Fruit fly (Drosophila melanogaster) whole organism, embryonic: ENCODE results near the gene Ptth.

Source experiments
- B-H1 ChIP-seq: fragments of 200-800 bp; sonication (Bioruptor generic); IDR thresholded peaks from 3 replicates; pipeline ENCODE4 v1.3.6; 2022; ENCODE audit warnings: missing biosample characterization, missing genetic modification characterization
- Bdp1 ChIP-seq: fragments of 200-800 bp; sonication (Bioruptor generic); optimal IDR thresholded peaks from 3 replicates; lab custom pipeline; 2016; ENCODE audit warnings: missing biosample characterization, missing genetic modification characterization
- CG10274 ChIP-seq: fragments of 200-800 bp; sonication (Bioruptor generic); optimal IDR thresholded peaks from 3 replicates; lab custom pipeline; 2017; ENCODE audit warnings: missing biosample characterization, mild to moderate bottlenecking, missing genetic modification characterization
- CG10366 ChIP-seq: fragments of 200-800 bp; sonication (Bioruptor generic); IDR thresholded peaks from 2 replicates; pipeline ENCODE4 v1.3.6; 2022; ENCODE audit warnings: missing biosample characterization, missing genetic modification characterization
- CG11723 ChIP-seq: fragments of 200-800 bp; sonication (Bioruptor generic); optimal IDR thresholded peaks from 2 replicates; lab custom pipeline; 2017; ENCODE audit warnings: missing biosample characterization, mild to moderate bottlenecking, missing genetic modification characterization
- CG12104 ChIP-seq: fragments of 200-800 bp; sonication (Bioruptor generic); optimal IDR thresholded peaks from 3 replicates; lab custom pipeline; 2016; ENCODE audit warnings: missing biosample characterization, missing genetic modification characterization
- CG12391 ChIP-seq: fragments of 200-800 bp; sonication (Bioruptor generic); optimal IDR thresholded peaks from 3 replicates; lab custom pipeline; 2018; ENCODE audit warnings: missing biosample characterization, mild to moderate bottlenecking, missing genetic modification characterization, moderate library complexity
- CG14014 ChIP-seq: fragments of 200-800 bp; sonication (Bioruptor generic); IDR thresholded peaks from 2 replicates; pipeline ENCODE4 v1.3.6; 2022; ENCODE audit warnings: missing biosample characterization, missing genetic modification characterization
- CG17568 ChIP-seq: fragments of 200-800 bp; sonication (Bioruptor generic); optimal IDR thresholded peaks from 2 replicates; lab custom pipeline; 2018; ENCODE audit warnings: missing biosample characterization, mild to moderate bottlenecking, missing genetic modification characterization, moderate library complexity
- CG17829 ChIP-seq: fragments of 200-800 bp; optimal IDR thresholded peaks from 2 replicates; lab custom pipeline; 2019; ENCODE audit warnings: missing biosample characterization, mild to moderate bottlenecking, missing genetic modification characterization, moderate library complexity
- CG18599 ChIP-seq: fragments of 200-800 bp; sonication (Bioruptor generic); optimal IDR thresholded peaks from 3 replicates; lab custom pipeline; 2017; ENCODE audit warnings: missing biosample characterization, missing genetic modification characterization, mild to moderate bottlenecking, moderate library complexity, missing genetic modification reagents
- CG18764 ChIP-seq: fragments of 200-800 bp; sonication (Bioruptor generic); optimal IDR thresholded peaks from 3 replicates; lab custom pipeline; 2016; ENCODE audit warnings: missing biosample characterization, missing genetic modification characterization
- CG2199 ChIP-seq: fragments of 200-800 bp; sonication (Bioruptor generic); IDR thresholded peaks from 3 replicates; pipeline ENCODE4 v1.3.6; 2022; ENCODE audit warnings: missing biosample characterization, missing genetic modification characterization
- CG33213 ChIP-seq: fragments of 200-800 bp; sonication (Bioruptor generic); optimal IDR thresholded peaks from 3 replicates; lab custom pipeline; 2016; ENCODE audit warnings: missing biosample characterization, missing genetic modification characterization
- CG34422 ChIP-seq: fragments of 200-800 bp; sonication (Bioruptor generic); IDR thresholded peaks from 3 replicates; pipeline ENCODE4 v1.3.6; 2022; ENCODE audit warnings: missing biosample characterization, missing genetic modification characterization
- CG4730 ChIP-seq: fragments of 200-800 bp; sonication (Bioruptor generic); IDR thresholded peaks from 2 replicates; pipeline ENCODE4 v1.3.6; 2022; ENCODE audit warnings: missing biosample characterization, missing genetic modification characterization
- CG7372 ChIP-seq: fragments of 200-800 bp; sonication (Bioruptor generic); IDR thresholded peaks from 2 replicates; pipeline ENCODE4 v1.3.6; 2022; ENCODE audit warnings: missing biosample characterization, missing genetic modification characterization
- CG9797 ChIP-seq: fragments of 200-800 bp; sonication (Bioruptor generic); optimal IDR thresholded peaks from 3 replicates; lab custom pipeline; 2018; ENCODE audit warnings: missing biosample characterization, mild to moderate bottlenecking, missing genetic modification characterization
- Gsc ChIP-seq: fragments of 200-800 bp; sonication (Bioruptor generic); IDR thresholded peaks from 2 replicates; pipeline ENCODE4 v1.3.6; 2022; ENCODE audit warnings: missing biosample characterization, missing genetic modification characterization
- NC2α ChIP-seq: fragments of 200-800 bp; sonication (Bioruptor generic); optimal IDR thresholded peaks from 2 replicates; lab custom pipeline; 2016; ENCODE audit warnings: missing biosample characterization, missing genetic modification characterization
- NK7.1 ChIP-seq: fragments of 200-800 bp; sonication (Bioruptor generic); optimal IDR thresholded peaks from 3 replicates; lab custom pipeline; 2016; ENCODE audit warnings: missing biosample characterization, missing genetic modification characterization
- Nf-YC ChIP-seq: fragments of 200-800 bp; optimal IDR thresholded peaks from 3 replicates; lab custom pipeline; 2019; ENCODE audit warnings: missing biosample characterization, mild to moderate bottlenecking, missing genetic modification characterization, moderate library complexity
- Oaz ChIP-seq: fragments of 200-800 bp; sonication (Bioruptor generic); IDR thresholded peaks from 2 replicates; pipeline ENCODE4 v1.3.6; 2022; ENCODE audit warnings: missing biosample characterization, missing genetic modification characterization
- Ravus ChIP-seq: fragments of 200-800 bp; sonication (Bioruptor generic); IDR thresholded peaks from 2 replicates; pipeline ENCODE4 v1.3.6; 2022; ENCODE audit warnings: missing biosample characterization, missing genetic modification characterization
- Sox102F ChIP-seq: fragments of 200-800 bp; sonication (Bioruptor generic); optimal IDR thresholded peaks from 2 replicates; lab custom pipeline; 2018; ENCODE audit warnings: missing biosample characterization, mild to moderate bottlenecking, missing genetic modification characterization, moderate library complexity
- Xbp1 ChIP-seq: fragments of 200-800 bp; sonication (Bioruptor generic); optimal IDR thresholded peaks from 3 replicates; lab custom pipeline; 2016; ENCODE audit warnings: missing biosample characterization, mild to moderate bottlenecking, missing genetic modification characterization
- ab ChIP-seq: fragments of 200-800 bp; sonication (Bioruptor generic); optimal IDR thresholded peaks from 2 replicates; lab custom pipeline; 2016; ENCODE audit warnings: missing biosample characterization, missing genetic modification characterization
- bowl ChIP-seq: fragments of 200-800 bp; sonication (Bioruptor generic); IDR thresholded peaks from 2 replicates; pipeline ENCODE4 v1.3.6; 2022; ENCODE audit warnings: missing biosample characterization, missing genetic modification characterization
- br ChIP-seq: fragments of >200 bp; optimal IDR thresholded peaks from 2 replicates; lab custom pipeline; 2017
- bsh ChIP-seq, 2 experiments: fragments of 200-800 bp; sonication (Bioruptor generic); optimal IDR thresholded peaks; 2 replicates each; lab custom pipeline; 2017 to 2018; ENCODE audit warnings: mild to moderate bottlenecking in 2 of 2, missing biosample characterization in 2 of 2, missing genetic modification characterization in 2 of 2, moderate library complexity in 1 of 2
- gcm2 ChIP-seq: fragments of 200-800 bp; sonication (Bioruptor generic); optimal IDR thresholded peaks from 2 replicates; lab custom pipeline; 2016; ENCODE audit warnings: missing biosample characterization, missing genetic modification characterization
- mam ChIP-seq: fragments of 200-800 bp; sonication (Bioruptor generic); optimal IDR thresholded peaks from 3 replicates; lab custom pipeline; 2016; ENCODE audit warnings: missing biosample characterization, missing genetic modification characterization
- mirr ChIP-seq: fragments of 200-800 bp; sonication (Bioruptor generic); optimal IDR thresholded peaks from 3 replicates; lab custom pipeline; 2018; ENCODE audit warnings: missing biosample characterization, mild to moderate bottlenecking, missing genetic modification characterization
- nom ChIP-seq: fragments of 200-800 bp; sonication (Bioruptor generic); optimal IDR thresholded peaks from 2 replicates; lab custom pipeline; 2017; ENCODE audit warnings: missing biosample characterization, missing genetic modification characterization, mild to moderate bottlenecking, moderate library complexity, missing genetic modification reagents
- pita ChIP-seq: fragments of 200-800 bp; sonication (Bioruptor generic); optimal IDR thresholded peaks from 2 replicates; lab custom pipeline; 2017; ENCODE audit warnings: missing biosample characterization, mild to moderate bottlenecking, missing genetic modification characterization
- row ChIP-seq: fragments of 200-800 bp; sonication (Bioruptor generic); IDR thresholded peaks from 3 replicates; pipeline ENCODE4 v1.3.6; 2022; ENCODE audit warnings: missing biosample characterization, missing genetic modification characterization
- seq ChIP-seq: fragments of 200-800 bp; sonication (Bioruptor generic); IDR thresholded peaks from 2 replicates; pipeline ENCODE4 v1.3.6; 2022; ENCODE audit warnings: missing biosample characterization, missing genetic modification characterization
- slbo ChIP-seq: fragments of 200-800 bp; sonication (Bioruptor generic); IDR thresholded peaks from 2 replicates; pipeline ENCODE4 v1.3.6; 2022; ENCODE audit warnings: missing biosample characterization, missing genetic modification characterization
- slp2 ChIP-seq: fragments of 200-800 bp; sonication (Bioruptor generic); optimal IDR thresholded peaks from 2 replicates; lab custom pipeline; 2016; ENCODE audit warnings: missing biosample characterization, missing genetic modification characterization
- tgo ChIP-seq: fragments of 200-800 bp; sonication (Bioruptor generic); IDR thresholded peaks from 3 replicates; pipeline ENCODE4 v1.3.6; 2022; ENCODE audit warnings: missing biosample characterization, missing genetic modification characterization
- tio ChIP-seq: fragments of 200-800 bp; sonication (Bioruptor generic); optimal IDR thresholded peaks from 2 replicates; lab custom pipeline; 2017; ENCODE audit warnings: missing biosample characterization, missing genetic modification characterization, inconsistent platforms
- tna ChIP-seq: fragments of 200-800 bp; sonication (Bioruptor generic); IDR thresholded peaks from 2 replicates; pipeline ENCODE4 v1.3.6; 2022; ENCODE audit warnings: missing biosample characterization, missing genetic modification characterization; ENCODE audit not compliant: partially characterized antibody
- trh ChIP-seq: fragments of 200-800 bp; sonication (Bioruptor generic); optimal IDR thresholded peaks from 2 replicates; lab custom pipeline; 2016; ENCODE audit warnings: missing biosample characterization, missing genetic modification characterization
- tx ChIP-seq: fragments of 200-800 bp; sonication (Bioruptor generic); optimal IDR thresholded peaks from 2 replicates; lab custom pipeline; 2016; ENCODE audit warnings: missing biosample characterization, missing genetic modification characterization
- unc-4 ChIP-seq: fragments of 200-800 bp; sonication (Bioruptor generic); IDR thresholded peaks from 2 replicates; pipeline ENCODE4 v1.3.6; 2022; ENCODE audit warnings: missing biosample characterization, missing genetic modification characterization; ENCODE audit not compliant: partially characterized antibody
- yki ChIP-seq: fragments of >200 bp; optimal IDR thresholded peaks from 3 replicates; lab custom pipeline; 2018

The Ptth gene

DNA sequence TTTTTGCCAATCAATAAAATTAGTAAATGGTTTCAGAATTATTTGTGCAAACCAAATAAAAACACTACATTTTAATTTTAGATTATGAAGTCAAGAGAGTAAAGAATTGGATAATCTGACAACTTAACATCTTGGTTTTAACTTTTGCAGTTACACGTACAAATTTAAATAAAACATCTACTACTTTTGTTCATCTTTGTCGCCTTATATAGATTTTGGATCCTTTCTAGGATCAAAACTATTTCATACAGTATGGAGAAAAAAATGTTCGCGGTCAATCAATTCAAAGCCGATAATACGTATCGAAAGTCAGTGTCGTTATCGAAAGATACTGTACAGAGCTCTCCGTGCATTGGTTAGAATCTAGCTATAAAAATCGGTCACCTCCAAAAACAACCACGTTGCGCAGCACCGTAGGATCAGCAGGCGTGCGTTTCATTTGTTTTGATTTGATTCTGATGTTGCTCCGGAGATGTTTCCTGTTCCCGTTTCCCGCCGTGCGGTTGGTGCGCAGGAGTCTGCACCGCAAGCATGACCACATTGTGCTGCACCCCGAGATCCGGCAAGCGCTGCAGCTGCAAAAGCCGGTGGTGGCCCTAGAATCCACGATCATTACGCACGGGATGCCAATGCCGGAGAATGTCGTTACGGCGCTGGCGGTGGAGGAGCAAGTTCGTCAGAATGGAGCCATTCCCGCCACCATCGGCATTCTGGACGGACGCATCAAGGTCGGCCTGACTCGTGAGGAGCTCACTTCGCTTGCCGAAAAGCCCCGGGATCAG lies 12.7 kb downstream of the Ptth start, which contains the start of the genes uncNacbeta and CG2794 (continued):
- TF ChIP-seq pita (GFP tag; lab: Kevin White, UChicago) (no peak), mirr (GFP tag; lab: Kevin White, UChicago) (no peak), CG33213 (GFP tag; lab: Kevin White, UChicago) (no peak), CG12104 (no peak), tio (no peak), CG11723 (GFP tag; lab: Kevin White, UChicago) (no peak), br (lab: Kevin White, UChicago) (no peak), CG17829 (tag; lab: Kevin White, UChicago) (peak; percentile 16), NK7.1 (GFP tag; lab: Kevin White, UChicago) (no peak), CG12391 (tag; lab: Kevin White, UChicago) (peak; percentile 8), bowl (GFP tag; lab: Robert Waterston, UW) (no peak), tgo (GFP tag; lab: Robert Waterston, UW) (no peak), CG34422 (peak; percentile 48; the same call in 1 of the 3 replicates), CG10274 (GFP tag; lab: Kevin White, UChicago) (no peak), ab (GFP tag; lab: Kevin White, UChicago) (no peak), seq (GFP tag; lab: Robert Waterston, UW) (no peak), CG9797 (GFP tag; lab: Kevin White, UChicago) (peak; percentile 10), tx (GFP tag; lab: Kevin White, UChicago) (no peak), row (GFP tag; lab: Robert Waterston, UW) (peak; percentile 62; the same call in 2 of the 3 replicates), Gsc (GFP tag; lab: Robert Waterston, UW) (no peak), CG17568 (GFP tag; lab: Kevin White, UChicago) (no peak), CG14014 (GFP tag; lab: Robert Waterston, UW) (no peak), CG7372 (no peak), B-H1 (GFP tag; lab: Robert Waterston, UW) (no peak), tna (GFP tag; lab: Robert Waterston, UW) (peak; percentile 83), unc-4 (GFP tag; lab: Robert Waterston, UW) (peak; percentile 63), CG18764 (no peak), Bdp1 (no peak), CG18599 (no peak), CG2199 (GFP tag; lab: Robert Waterston, UW) (no peak), mam (GFP tag; lab: Kevin White, UChicago) (no peak), Xbp1 (GFP tag; lab: Kevin White, UChicago) (no peak), nom (no peak), Oaz (no peak), Nf-YC (tag; lab: Kevin White, UChicago) (peak; percentile 18), CG10366 (GFP tag; lab: Robert Waterston, UW) (no peak), slbo (peak; percentile 46; the same call in 1 of the 2 replicates), NC2α (GFP tag; lab: Kevin White, UChicago) (no peak), Sox102F (GFP tag; lab: Kevin White, UChicago) (no peak), gcm2 (GFP tag; lab: Kevin White, UChicago) (no peak), trh (GFP tag; lab: Kevin White, UChicago) (no peak), slp2 (no peak), Ravus (GFP tag; lab: Robert Waterston, UW) (no peak), CG4730 (GFP tag; lab: Robert Waterston, UW) (no peak), yki (lab: Kevin White, UChicago) (no peak), bsh (GFP tag; optimal IDR thresholded peaks at IDR 0.05; lab: Kevin White, UChicago) (no peak)
